Worm (Caenorhabditis elegans): ENCODE measurements around the gene nadk-1.

nadk-1 gene

ce11 chrIV:1472145-1472544 lies 15.3 kb downstream of the nadk-1 start:
- TF ChIP-seq him-1 (tag; optimal IDR thresholded peaks at IDR 0.05) (no peak), dao-5 (tag; optimal IDR thresholded peaks at IDR 0.05) (no peak), W03F9.2 (tag; optimal IDR thresholded peaks at IDR 0.05) (no peak)

ce11 chrIV:1475009-1475408 lies 18.1 kb downstream of the nadk-1 start, which contains the start of gene Y77E11A.12:
Gene Y77E11A.12, minus strand, starts transcription at chrIV:1475109.
- TF ChIP-seq W03F9.2 (tag; optimal IDR thresholded peaks at IDR 0.05) (no peak), dao-5 (tag; optimal IDR thresholded peaks at IDR 0.05) (no peak), him-1 (tag; optimal IDR thresholded peaks at IDR 0.05) (no peak)

ce11 chrIV:1478649-1479048 lies 21.8 kb downstream of the nadk-1 start:
- TF ChIP-seq W03F9.2 (tag; optimal IDR thresholded peaks at IDR 0.05) (no peak), him-1 (tag; optimal IDR thresholded peaks at IDR 0.05) (no peak), dao-5 (tag; optimal IDR thresholded peaks at IDR 0.05) (no peak)

- TF ChIP-seq him-1 (tag; optimal IDR thresholded peaks at IDR 0.05) (no peak), dao-5 (tag; optimal IDR thresholded peaks at IDR 0.05) (no peak), W03F9.2 (tag; optimal IDR thresholded peaks at IDR 0.05) (no peak)
These were observed 28.1 kb downstream of the nadk-1 start, which contains the start of gene Y77E11A.16 for ce11 chrIV:1484968-1485474. Gene Y77E11A.16, plus strand, starts transcription at chrIV:1485424.

ce11 chrIV:1496017-1496678 lies 39.3 kb downstream of the nadk-1 start, which contains the start of gene npp-20:
Gene npp-20, minus strand, starts transcription at chrIV:1496022.
- TF ChIP-seq dao-5 (tag; optimal IDR thresholded peaks at IDR 0.05) (no peak), W03F9.2 (tag; optimal IDR thresholded peaks at IDR 0.05) (no peak), him-1 (tag; optimal IDR thresholded peaks at IDR 0.05) (no peak)

- TF ChIP-seq W03F9.2 (tag; optimal IDR thresholded peaks at IDR 0.05): no peak
- TF ChIP-seq him-1 (tag; optimal IDR thresholded peaks at IDR 0.05): no peak
- TF ChIP-seq dao-5 (tag; optimal IDR thresholded peaks at IDR 0.05): no peak
These were observed 39.8 kb downstream of the nadk-1 start for ce11 chrIV:1496679-1497033.

- TF ChIP-seq him-1 (tag; optimal IDR thresholded peaks at IDR 0.05) (no peak), W03F9.2 (tag; optimal IDR thresholded peaks at IDR 0.05) (no peak), dao-5 (tag; optimal IDR thresholded peaks at IDR 0.05) (no peak)
These were observed 40.6 kb downstream of the nadk-1 start, which contains the start of gene hxk-3 for ce11 chrIV:1497448-1497847. Gene hxk-3, plus strand, starts transcription at chrIV:1497626.

Measured in whole organism, L4/young adult.